Worm (Caenorhabditis elegans): ENCODE measurements around the gene ztf-28.

Gene ztf-28

ce11 chrV:2109295-2109694, 18.8 kb downstream of the ztf-28 start, which contains the start of gene ckb-4:
Gene ckb-4, minus strand, starts transcription at chrV:2109434.
- no peak for TF ChIP-seq nhr-76 (tag; optimal IDR thresholded peaks at IDR 0.05)
- TF ChIP-seq mep-1 (tag; optimal IDR thresholded peaks at IDR 0.05), result peak; percentile 29
- peak; percentile 49 for TF ChIP-seq nhr-237 (tag; optimal IDR thresholded peaks at IDR 0.05)
- peak; percentile 10 for TF ChIP-seq ceh-39 (tag; optimal IDR thresholded peaks at IDR 0.05)
- peak; percentile 94 for TF ChIP-seq ces-1 (GFP tag; optimal IDR thresholded peaks at IDR 0.05)
- TF ChIP-seq pha-4 (tag; optimal IDR thresholded peaks at IDR 0.05), result peak; percentile 43
- TF ChIP-seq elt-1 (tag; optimal IDR thresholded peaks at IDR 0.05; ENCODE audit: borderline replicate concordance, insufficient read depth), result no peak

DNA sequence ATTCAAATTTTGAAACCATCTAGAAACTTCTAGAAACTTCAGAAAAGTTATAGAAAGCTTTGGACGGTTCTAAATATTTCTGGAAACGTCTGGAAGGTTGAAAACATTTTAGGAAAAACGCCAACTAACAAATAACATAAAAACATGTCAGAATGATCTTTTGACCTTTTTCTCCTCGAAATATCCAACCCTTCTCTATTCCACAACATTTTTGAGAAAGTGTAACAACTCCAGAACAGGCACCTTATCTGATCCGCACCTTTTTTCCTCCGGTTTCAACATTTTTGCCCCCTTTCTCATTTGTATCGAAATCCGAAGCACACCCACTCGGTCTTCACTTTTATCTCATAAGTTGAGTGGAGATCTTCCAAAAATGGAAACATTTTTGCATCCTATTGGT, 19.9 kb downstream of the ztf-28 start, which contains the start of gene F22F7.3:
Gene F22F7.3 (plus strand): TSS at position 301 of the 400 bp plus-strand sequence.
- no peak for TF ChIP-seq ztf-11 (tag; optimal IDR thresholded peaks at IDR 0.05)
- TF ChIP-seq elt-1 (tag; optimal IDR thresholded peaks at IDR 0.05; ENCODE audit: borderline replicate concordance, insufficient read depth), result no peak
- TF ChIP-seq tbx-8 (GFP tag; optimal IDR thresholded peaks at IDR 0.05), result no peak
- no peak for TF ChIP-seq hlh-1 (tag; optimal IDR thresholded peaks at IDR 0.05)
- no peak for TF ChIP-seq cnd-1 (tag; optimal IDR thresholded peaks at IDR 0.05)
- TF ChIP-seq mab-5 (tag; optimal IDR thresholded peaks at IDR 0.05), result no peak
- TF ChIP-seq ceh-43 (GFP tag; optimal IDR thresholded peaks at IDR 0.05), result no peak
- no peak for TF ChIP-seq nhr-28 (tag; optimal IDR thresholded peaks at IDR 0.05)
- TF ChIP-seq nhr-76 (tag; optimal IDR thresholded peaks at IDR 0.05), result no peak
- no peak for TF ChIP-seq elt-3 (tag; optimal IDR thresholded peaks at IDR 0.05)
- no peak for TF ChIP-seq sem-2 (GFP tag; optimal IDR thresholded peaks at IDR 0.05)

DNA sequence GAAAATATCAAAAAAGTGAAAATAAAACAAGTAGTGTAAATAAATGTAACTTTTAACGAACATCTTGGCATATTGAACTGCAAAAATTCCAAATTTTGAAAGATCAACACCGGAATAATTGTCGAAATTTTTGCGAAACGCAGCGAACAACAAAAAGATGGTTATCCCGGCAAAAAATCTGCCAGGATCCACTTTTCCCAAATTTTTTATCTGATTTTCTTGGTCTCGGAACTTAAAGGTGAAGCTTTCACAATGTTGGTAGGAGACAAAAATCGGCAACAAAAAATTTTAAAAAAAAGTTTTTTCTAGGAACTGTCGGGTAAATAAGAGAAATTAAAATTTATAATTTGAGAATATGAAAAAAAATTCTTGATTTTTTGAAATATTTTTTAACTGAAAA, 28.1 kb downstream of the ztf-28 start, which contains the start of gene bgnt-1.2:
Gene bgnt-1.2 (minus strand): TSS at position 101 of the 400 bp plus-strand sequence.
- TF ChIP-seq ceh-83 (GFP tag; optimal IDR thresholded peaks at IDR 0.05) (no peak), lsy-2 (tag; optimal IDR thresholded peaks at IDR 0.05) (no peak), ham-2 (GFP tag; optimal IDR thresholded peaks at IDR 0.05) (no peak), nhr-76 (tag; optimal IDR thresholded peaks at IDR 0.05) (no peak), drap-1 (GFP tag; optimal IDR thresholded peaks at IDR 0.05) (no peak), pha-4 (tag; optimal IDR thresholded peaks at IDR 0.05) (no peak), sptf-1 (tag; optimal IDR thresholded peaks at IDR 0.05) (no peak), elt-1 (tag; optimal IDR thresholded peaks at IDR 0.05; ENCODE audit: borderline replicate concordance, insufficient read depth) (no peak), blmp-1 (tag; optimal IDR thresholded peaks at IDR 0.05) (no peak), mab-5 (tag; optimal IDR thresholded peaks at IDR 0.05) (no peak), zip-8 (tag; optimal IDR thresholded peaks at IDR 0.05) (no peak), unc-39 (tag; optimal IDR thresholded peaks at IDR 0.05) (no peak), M03D4.4 (tag; optimal IDR thresholded peaks at IDR 0.05) (no peak), unc-62 (GFP tag; optimal IDR thresholded peaks at IDR 0.05) (no peak), hlh-1 (tag; optimal IDR thresholded peaks at IDR 0.05) (no peak), nhr-12 (tag; optimal IDR thresholded peaks at IDR 0.05) (no peak), nhr-2 (tag; optimal IDR thresholded peaks at IDR 0.05) (no peak), nhr-28 (tag; optimal IDR thresholded peaks at IDR 0.05) (no peak), sem-2 (GFP tag; optimal IDR thresholded peaks at IDR 0.05) (no peak), ces-1 (GFP tag; optimal IDR thresholded peaks at IDR 0.05) (no peak)

- TF ChIP-seq ztf-11 (tag; optimal IDR thresholded peaks at IDR 0.05) (no peak), ces-1 (GFP tag; optimal IDR thresholded peaks at IDR 0.05) (no peak), lsy-2 (tag; optimal IDR thresholded peaks at IDR 0.05) (no peak), cnd-1 (tag; optimal IDR thresholded peaks at IDR 0.05) (no peak), bed-3 (GFP tag; optimal IDR thresholded peaks at IDR 0.05) (no peak), blmp-1 (tag; optimal IDR thresholded peaks at IDR 0.05) (no peak), mab-5 (tag; optimal IDR thresholded peaks at IDR 0.05) (no peak), zip-8 (tag; optimal IDR thresholded peaks at IDR 0.05) (no peak), ceh-83 (GFP tag; optimal IDR thresholded peaks at IDR 0.05) (no peak), lin-13 (tag; optimal IDR thresholded peaks at IDR 0.05) (no peak), nhr-28 (tag; optimal IDR thresholded peaks at IDR 0.05) (no peak), unc-62 (GFP tag; optimal IDR thresholded peaks at IDR 0.05) (no peak), sptf-1 (tag; optimal IDR thresholded peaks at IDR 0.05) (no peak), snpc-4 (tag; optimal IDR thresholded peaks at IDR 0.05) (no peak), mls-2 (tag; optimal IDR thresholded peaks at IDR 0.05) (no peak), elt-3 (tag; optimal IDR thresholded peaks at IDR 0.05) (no peak), pha-4 (tag; optimal IDR thresholded peaks at IDR 0.05) (no peak)
Measured at ce11 chrV:2119529-2119928, 29.1 kb downstream of the ztf-28 start, which contains the start of gene F22F7.11. Gene F22F7.11, plus strand, starts transcription at chrV:2119829.

All from whole organism, mixed stage, embryonic.